Fruit fly (Drosophila melanogaster): ENCODE measurements around the gene CG13445.

Gene CG13445

dm6 chr3L:15775498-15775897 is 33.8 kb upstream of the CG13445 start (continued):
- TF ChIP-seq scrt (GFP tag; optimal IDR thresholded peaks at IDR 0.05) (no peak), trem (tag; optimal IDR thresholded peaks at IDR 0.05) (peak; percentile 12), z (GFP tag; IDR thresholded peaks at IDR 0.05) (no peak), HmgZ (tag; optimal IDR thresholded peaks at IDR 0.05) (no peak), nmo (GFP tag; optimal IDR thresholded peaks at IDR 0.05) (peak; percentile 50), h (optimal IDR thresholded peaks at IDR 0.05) (no peak), Hmr (GFP tag; optimal IDR thresholded peaks at IDR 0.05) (no peak), btn (GFP tag; optimal IDR thresholded peaks at IDR 0.05) (no peak), CG7839 (tag; optimal IDR thresholded peaks at IDR 0.05) (peak; percentile 48), odd (GFP tag; optimal IDR thresholded peaks at IDR 0.05) (peak; percentile 11), HHEX (GFP tag; optimal IDR thresholded peaks at IDR 0.05) (no peak), ATbp (GFP tag; optimal IDR thresholded peaks at IDR 0.05) (no peak), CG6254 (GFP tag; optimal IDR thresholded peaks at IDR 0.05) (no peak), gsb (GFP tag; IDR thresholded peaks at IDR 0.05) (no peak), CG17612 (GFP tag; IDR thresholded peaks at IDR 0.05) (no peak), slou (GFP tag; optimal IDR thresholded peaks at IDR 0.05) (no peak), bowl (GFP tag; IDR thresholded peaks at IDR 0.05) (no peak), CG7786 (GFP tag; optimal IDR thresholded peaks at IDR 0.05) (no peak), Ets65A (GFP tag) (no peak), Rx (GFP tag; IDR thresholded peaks at IDR 0.05) (no peak), Fer2 (tag; optimal IDR thresholded peaks at IDR 0.05) (no peak), CG14050 (GFP tag; IDR thresholded peaks at IDR 0.05) (no peak), CG3995 (GFP tag; optimal IDR thresholded peaks at IDR 0.05) (no peak), CG12071 (GFP tag; optimal IDR thresholded peaks at IDR 0.05) (no peak), klu (GFP tag; IDR thresholded peaks at IDR 0.05) (no peak), usp (GFP tag; optimal IDR thresholded peaks at IDR 0.05) (no peak), slbo (GFP tag; IDR thresholded peaks at IDR 0.05) (no peak), psq (GFP tag; optimal IDR thresholded peaks at IDR 0.05) (no peak), CG8924 (tag; optimal IDR thresholded peaks at IDR 0.05) (peak; percentile 39), Xrp1 (GFP tag; IDR thresholded peaks at IDR 0.05) (peak; percentile 40; the same call in 1 of the 2 replicates), CG10147 (GFP tag; optimal IDR thresholded peaks at IDR 0.05) (peak; percentile 1), Hsf (GFP tag; optimal IDR thresholded peaks at IDR 0.05) (no peak), CG6765 (GFP tag; optimal IDR thresholded peaks at IDR 0.05) (no peak), Oli (tag; optimal IDR thresholded peaks at IDR 0.05) (peak; percentile 16), dpn (GFP tag; optimal IDR thresholded peaks at IDR 0.05) (no peak), HLHmδ (GFP tag; optimal IDR thresholded peaks at IDR 0.05) (no peak), Dp (GFP tag; optimal IDR thresholded peaks at IDR 0.05) (no peak), Hr78 (GFP tag; optimal IDR thresholded peaks at IDR 0.05) (no peak), ap (GFP tag; IDR thresholded peaks at IDR 0.05) (no peak), sens (GFP tag) (peak; percentile 48), crol (GFP tag; IDR thresholded peaks at IDR 0.05) (no peak), CG12942 (GFP tag; optimal IDR thresholded peaks at IDR 0.05) (no peak), CG4617 (GFP tag; optimal IDR thresholded peaks at IDR 0.05; ENCODE audit: borderline replicate concordance) (no peak), CG34422 (GFP tag; IDR thresholded peaks at IDR 0.05) (no peak), otp (GFP tag; IDR thresholded peaks at IDR 0.05) (no peak), fd96Cb (tag; optimal IDR thresholded peaks at IDR 0.05) (peak; percentile 47), CG10654 (GFP tag; optimal IDR thresholded peaks at IDR 0.05) (no peak), seq (GFP tag; IDR thresholded peaks at IDR 0.05) (no peak), CG13296 (GFP tag; optimal IDR thresholded peaks at IDR 0.05) (no peak), Dll (GFP tag; IDR thresholded peaks at IDR 0.05; ENCODE audit: partially characterized antibody) (no peak), jigr1 (GFP tag; IDR thresholded peaks at IDR 0.05) (no peak), Vsx1 (GFP tag; optimal IDR thresholded peaks at IDR 0.05) (no peak), HLH4C (GFP tag; IDR thresholded peaks at IDR 0.05; ENCODE audit: partially characterized antibody) (no peak)
